Fruit fly (Drosophila melanogaster): ENCODE measurements around the gene CG33777.

CG33777 gene

dm6 chr3L:4533941-4534340 lies 21.1 kb downstream of the CG33777 start (continued):
- TF ChIP-seq CG8290 (GFP tag; optimal IDR thresholded peaks at IDR 0.05) = no peak
- no peak for TF ChIP-seq CG8290 (tag; optimal IDR thresholded peaks at IDR 0.05)
- TF ChIP-seq CG9437 (GFP tag; optimal IDR thresholded peaks at IDR 0.05) = no peak
- TF ChIP-seq crol (GFP tag; IDR thresholded peaks at IDR 0.05) = no peak
- no peak for TF ChIP-seq CG11085 (GFP tag; IDR thresholded peaks at IDR 0.05)
- peak; percentile 1 for TF ChIP-seq CG12659 (GFP tag; optimal IDR thresholded peaks at IDR 0.05)
- TF ChIP-seq insv (GFP tag; optimal IDR thresholded peaks at IDR 0.05) = no peak
- TF ChIP-seq luna (GFP tag; optimal IDR thresholded peaks at IDR 0.05) = no peak
- peak; percentile 81 for TF ChIP-seq CG17359 (tag; optimal IDR thresholded peaks at IDR 0.05)
- no peak for TF ChIP-seq CG2129 (GFP tag; IDR thresholded peaks at IDR 0.05; ENCODE audit: partially characterized antibody)
- TF ChIP-seq Dip2 (GFP tag; IDR thresholded peaks at IDR 0.05) = no peak
- peak; percentile 52 for TF ChIP-seq CG17829 (tag; optimal IDR thresholded peaks at IDR 0.05)
- peak; percentile 4 for TF ChIP-seq Meics (GFP tag; optimal IDR thresholded peaks at IDR 0.05)
- no peak for TF ChIP-seq maf-S (GFP tag; optimal IDR thresholded peaks at IDR 0.05)
- peak; percentile 68 for TF ChIP-seq tap (tag; optimal IDR thresholded peaks at IDR 0.05)
- no peak for TF ChIP-seq stwl (tag; optimal IDR thresholded peaks at IDR 0.05)
- TF ChIP-seq slbo (GFP tag; IDR thresholded peaks at IDR 0.05) = peak; percentile 41
- no peak for TF ChIP-seq CG5953 (GFP tag; IDR thresholded peaks at IDR 0.05)
- TF ChIP-seq Ravus (GFP tag; IDR thresholded peaks at IDR 0.05) = no peak
- no peak for TF ChIP-seq CG6813 (GFP tag; optimal IDR thresholded peaks at IDR 0.05)
- TF ChIP-seq CoRest (tag; optimal IDR thresholded peaks at IDR 0.05) = peak; percentile 31
- no peak for TF ChIP-seq wdn (GFP tag; IDR thresholded peaks at IDR 0.05)
- TF ChIP-seq Tbp (GFP tag; optimal IDR thresholded peaks at IDR 0.05) = no peak
- TF ChIP-seq twi (tag; optimal IDR thresholded peaks at IDR 0.05) = no peak
- TF ChIP-seq Taf1 (GFP tag; IDR thresholded peaks at IDR 0.05) = no peak
- peak; percentile 61 for TF ChIP-seq Ptx1 (GFP tag; IDR thresholded peaks at IDR 0.05)
- no peak for TF ChIP-seq NC2β (GFP tag; optimal IDR thresholded peaks at IDR 0.05)
- TF ChIP-seq oc (tag; optimal IDR thresholded peaks at IDR 0.05) = peak; percentile 51
- TF ChIP-seq mam (GFP tag; optimal IDR thresholded peaks at IDR 0.05) = no peak
- TF ChIP-seq so (GFP tag; IDR thresholded peaks at IDR 0.05) = no peak
- TF ChIP-seq MTF-1 (GFP tag; optimal IDR thresholded peaks at IDR 0.05; ENCODE audit: borderline replicate concordance) = no peak
- TF ChIP-seq CG4404 (GFP tag; IDR thresholded peaks at IDR 0.05) = no peak
- peak; percentile 11 for TF ChIP-seq Ssrp (tag; optimal IDR thresholded peaks at IDR 0.05)
- no peak for TF ChIP-seq br (optimal IDR thresholded peaks at IDR 0.05)
- TF ChIP-seq Rx (GFP tag; IDR thresholded peaks at IDR 0.05) = peak; percentile 41; the same call in 1 of the 2 replicates
- TF ChIP-seq CTCF (GFP tag; optimal IDR thresholded peaks at IDR 0.05) = no peak
- TF ChIP-seq ems (GFP tag; optimal IDR thresholded peaks at IDR 0.05) = no peak
- TF ChIP-seq tna (GFP tag; IDR thresholded peaks at IDR 0.05; ENCODE audit: partially characterized antibody) = no peak
- no peak for TF ChIP-seq YL-1 (GFP tag; optimal IDR thresholded peaks at IDR 0.05)
- no peak for TF ChIP-seq scrt (GFP tag; optimal IDR thresholded peaks at IDR 0.05)
- TF ChIP-seq CG18599 (GFP tag; optimal IDR thresholded peaks at IDR 0.05) = no peak
- TF ChIP-seq corto (GFP tag; optimal IDR thresholded peaks at IDR 0.05) = no peak
- TF ChIP-seq bab2 (GFP tag; optimal IDR thresholded peaks at IDR 0.05) = peak; percentile 23
- no peak for TF ChIP-seq CG12219 (GFP tag; optimal IDR thresholded peaks at IDR 0.05)
- no peak for TF ChIP-seq slp2 (GFP tag; optimal IDR thresholded peaks at IDR 0.05)
- TF ChIP-seq nau (GFP tag; optimal IDR thresholded peaks at IDR 0.05) = no peak
- no peak for TF ChIP-seq nom (GFP tag; optimal IDR thresholded peaks at IDR 0.05)
- TF ChIP-seq CG11456 (GFP tag; IDR thresholded peaks at IDR 0.05) = no peak
- peak; percentile 22 for TF ChIP-seq CG30403 (GFP tag; optimal IDR thresholded peaks at IDR 0.05)
- TF ChIP-seq eyg (GFP tag; optimal IDR thresholded peaks at IDR 0.05) = no peak
- TF ChIP-seq Blimp-1 (GFP tag; optimal IDR thresholded peaks at IDR 0.05) = peak; percentile 42
- TF ChIP-seq fd102C (GFP tag; optimal IDR thresholded peaks at IDR 0.05) = no peak
- peak; percentile 38 for TF ChIP-seq PHDP (tag; optimal IDR thresholded peaks at IDR 0.05)

Measured in whole organism, embryonic.